Fruit fly (Drosophila melanogaster) whole organism, embryonic: ENCODE results near the gene CG43321.
A peak's percentile ranks its signal among the peaks of the same experiment; 100 is the strongest.

Experiments
- Ada2b ChIP-seq: fragments of 200-800 bp; sonication (Bioruptor generic); IDR thresholded peaks from 2 replicates; pipeline ENCODE4 v1.3.6; 2022; ENCODE audit warnings: missing biosample characterization, missing genetic modification characterization
- Antp ChIP-seq: fragments of 200-800 bp; sonication (Bioruptor generic); optimal IDR thresholded peaks from 3 replicates; lab custom pipeline; 2016; ENCODE audit warnings: missing biosample characterization, missing genetic modification characterization
- B-H2 ChIP-seq: fragments of 200-800 bp; sonication (Bioruptor generic); optimal IDR thresholded peaks from 2 replicates; lab custom pipeline; 2018; ENCODE audit warnings: missing biosample characterization, mild to moderate bottlenecking, missing genetic modification characterization
- CG11695 ChIP-seq: fragments of 200-800 bp; sonication (Bioruptor generic); IDR thresholded peaks from 3 replicates; pipeline ENCODE4 v1.3.6; 2022; ENCODE audit warnings: missing biosample characterization, missing genetic modification characterization
- CG12659 ChIP-seq: fragments of 200-800 bp; sonication (Bioruptor generic); optimal IDR thresholded peaks from 3 replicates; lab custom pipeline; 2017; ENCODE audit warnings: mild to moderate bottlenecking, missing biosample characterization, missing genetic modification reagents, missing genetic modification characterization
- CG12769 ChIP-seq: fragments of 200-800 bp; sonication (Bioruptor generic); optimal IDR thresholded peaks from 2 replicates; lab custom pipeline; 2019; ENCODE audit warnings: missing biosample characterization, mild to moderate bottlenecking, missing genetic modification characterization, moderate library complexity
- CG13624 ChIP-seq: fragments of 200-800 bp; sonication (Bioruptor generic); optimal IDR thresholded peaks from 2 replicates; lab custom pipeline; 2016; ENCODE audit warnings: missing biosample characterization, missing genetic modification characterization
- CG14965 ChIP-seq: fragments of 200-800 bp; sonication (Bioruptor generic); optimal IDR thresholded peaks from 2 replicates; lab custom pipeline; 2016; ENCODE audit warnings: missing biosample characterization, missing genetic modification characterization, borderline replicate concordance
- CG1602 ChIP-seq: fragments of 200-800 bp; sonication (Bioruptor generic); optimal IDR thresholded peaks from 3 replicates; lab custom pipeline; 2016; ENCODE audit warnings: missing biosample characterization, missing genetic modification characterization
- CG17361 ChIP-seq: fragments of 200-800 bp; sonication (Bioruptor generic); IDR thresholded peaks from 3 replicates; pipeline ENCODE4 v1.3.6; 2022; ENCODE audit warnings: missing biosample characterization, missing genetic modification characterization
- CG1792 ChIP-seq: fragments of 200-800 bp; sonication (Bioruptor generic); optimal IDR thresholded peaks from 2 replicates; lab custom pipeline; 2016; ENCODE audit warnings: missing biosample characterization, missing genetic modification characterization
- CG31388 ChIP-seq: fragments of 200-800 bp; sonication (Bioruptor generic); optimal IDR thresholded peaks from 2 replicates; lab custom pipeline; 2016; ENCODE audit warnings: missing biosample characterization, missing genetic modification characterization
- CG4854 ChIP-seq: fragments of 200-800 bp; sonication (Bioruptor generic); optimal IDR thresholded peaks from 2 replicates; lab custom pipeline; 2016; ENCODE audit warnings: missing biosample characterization, missing genetic modification characterization, inconsistent platforms
- CG5953 ChIP-seq: fragments of 200-800 bp; sonication (Bioruptor generic); IDR thresholded peaks from 2 replicates; pipeline ENCODE4 v1.3.6; 2022; ENCODE audit warnings: missing biosample characterization, missing genetic modification characterization
- CG8924 ChIP-seq: fragments of 200-800 bp; optimal IDR thresholded peaks from 3 replicates; lab custom pipeline; 2019; ENCODE audit warnings: missing biosample characterization, mild to moderate bottlenecking, missing genetic modification characterization, moderate library complexity
- Chrac-16 ChIP-seq: fragments of 200-800 bp; sonication (Bioruptor generic); optimal IDR thresholded peaks from 3 replicates; lab custom pipeline; 2016; ENCODE audit warnings: missing biosample characterization, missing genetic modification characterization
- CoRest ChIP-seq: fragments of 200-800 bp; sonication (Bioruptor generic); optimal IDR thresholded peaks from 3 replicates; lab custom pipeline; 2018; ENCODE audit warnings: missing biosample characterization, mild to moderate bottlenecking, missing genetic modification characterization, moderate library complexity
- D ChIP-seq, 2 experiments: fragments of 200-800 bp in 1 of 2; fragments of >200 bp in 1 of 2; sonication (Bioruptor generic) in 1 of 2; optimal IDR thresholded peaks; 2 replicates in 1 of 2; 3 replicates in 1 of 2; lab custom pipeline; 2017; ENCODE audit warnings: mild to moderate bottlenecking in 1 of 2, missing biosample characterization in 1 of 2, missing genetic modification characterization in 1 of 2, missing genetic modification reagents in 1 of 2
- Dad ChIP-seq: fragments of 200-800 bp; sonication (Bioruptor generic); optimal IDR thresholded peaks from 3 replicates; lab custom pipeline; 2016; ENCODE audit warnings: missing biosample characterization, missing genetic modification characterization
- Dek ChIP-seq: fragments of 200-800 bp; sonication (Bioruptor generic); optimal IDR thresholded peaks from 3 replicates; lab custom pipeline; 2019; ENCODE audit warnings: missing biosample characterization, mild to moderate bottlenecking, missing genetic modification characterization, moderate library complexity
- Doc2 ChIP-seq: fragments of 200-800 bp; sonication (Bioruptor generic); IDR thresholded peaks from 2 replicates; pipeline ENCODE4 v1.3.6; 2022; ENCODE audit warnings: missing biosample characterization, missing genetic modification characterization
- E2f1 ChIP-seq: fragments of 200-800 bp; sonication (Bioruptor generic); IDR thresholded peaks from 2 replicates; pipeline ENCODE4 v1.3.6; 2022; ENCODE audit warnings: missing biosample characterization, missing genetic modification characterization
- HLH3B ChIP-seq: fragments of 200-800 bp; sonication (Bioruptor generic); IDR thresholded peaks from 2 replicates; pipeline ENCODE4 v1.3.6; 2022; ENCODE audit warnings: missing biosample characterization, missing genetic modification characterization
- HLH4C ChIP-seq: fragments of 200-800 bp; sonication (Bioruptor generic); IDR thresholded peaks from 3 replicates; pipeline ENCODE4 v1.3.6; 2022; ENCODE audit warnings: missing biosample characterization, missing genetic modification characterization; ENCODE audit not compliant: partially characterized antibody
- NFAT ChIP-seq: fragments of 200-800 bp; sonication (Bioruptor generic); IDR thresholded peaks from 2 replicates; pipeline ENCODE4 v1.3.6; 2022; ENCODE audit warnings: missing biosample characterization, missing genetic modification characterization
- Nf-YA ChIP-seq: fragments of 200-800 bp; sonication (Bioruptor generic); IDR thresholded peaks from 2 replicates; pipeline ENCODE4 v1.3.6; 2022; ENCODE audit warnings: missing biosample characterization, missing genetic modification characterization
- Six4 ChIP-seq: fragments of 200-800 bp; sonication (Bioruptor generic); optimal IDR thresholded peaks from 2 replicates; lab custom pipeline; 2016; ENCODE audit warnings: missing biosample characterization, missing genetic modification characterization
- Trl ChIP-seq, 3 experiments: fragments of >200 bp in 2 of 3; fragments of 200-800 bp in 1 of 3; sonication (Bioruptor generic) in 1 of 3; optimal IDR thresholded peaks; 2 replicates in 1 of 3; 3 replicates in 2 of 3; lab custom pipeline; 2016 to 2017; ENCODE audit warnings: missing biosample characterization in 1 of 3, missing genetic modification characterization in 1 of 3
- Xbp1 ChIP-seq: fragments of 200-800 bp; sonication (Bioruptor generic); optimal IDR thresholded peaks from 3 replicates; lab custom pipeline; 2016; ENCODE audit warnings: missing biosample characterization, mild to moderate bottlenecking, missing genetic modification characterization
- abd-A ChIP-seq: fragments of 200-800 bp; sonication (Bioruptor generic); optimal IDR thresholded peaks from 3 replicates; lab custom pipeline; 2019; ENCODE audit warnings: missing biosample characterization, mild to moderate bottlenecking, missing genetic modification characterization, moderate library complexity
- caup ChIP-seq: fragments of 200-800 bp; sonication (Bioruptor generic); optimal IDR thresholded peaks from 3 replicates; lab custom pipeline; 2017; ENCODE audit warnings: missing biosample characterization, mild to moderate bottlenecking, missing genetic modification characterization, moderate library complexity; ENCODE audit not compliant: severe bottlenecking
- chif ChIP-seq, 2 experiments: fragments of 200-800 bp; sonication (Bioruptor generic); optimal IDR thresholded peaks; 3 replicates each; lab custom pipeline; 2016; ENCODE audit warnings: missing biosample characterization in 2 of 2, missing genetic modification characterization in 2 of 2
- chm ChIP-seq: fragments of 200-800 bp; sonication (Bioruptor generic); IDR thresholded peaks from 2 replicates; pipeline ENCODE4 v1.3.6; 2022; ENCODE audit warnings: missing biosample characterization, missing genetic modification characterization
- crc ChIP-seq: fragments of 200-800 bp; sonication (Bioruptor generic); optimal IDR thresholded peaks from 2 replicates; lab custom pipeline; 2016; ENCODE audit warnings: missing biosample characterization, missing genetic modification characterization
- esg ChIP-seq: fragments of 200-800 bp; sonication (Bioruptor generic); conservative IDR thresholded peaks from 2 replicates; pipeline ENCODE4 v1.3.6; 2022; ENCODE audit warnings: missing biosample characterization, missing genetic modification characterization
- hb ChIP-seq: fragments of 200-800 bp; sonication (Bioruptor generic); IDR thresholded peaks from 3 replicates; pipeline ENCODE4 v1.3.6; 2022; ENCODE audit warnings: missing biosample characterization, missing genetic modification characterization; ENCODE audit not compliant: partially characterized antibody
- lbe ChIP-seq: fragments of 200-800 bp; sonication (Bioruptor generic); optimal IDR thresholded peaks from 2 replicates; lab custom pipeline; 2016; ENCODE audit warnings: missing biosample characterization, mild to moderate bottlenecking, missing genetic modification characterization
- lola ChIP-seq, 3 experiments: fragments of >200 bp in 2 of 3; fragments of 200-800 bp in 1 of 3; sonication (Bioruptor generic) in 1 of 3; optimal IDR thresholded peaks; 2 replicates each; lab custom pipeline; 2017 to 2019; ENCODE audit warnings: missing biosample characterization in 3 of 3, missing genetic modification characterization in 3 of 3, mild to moderate bottlenecking in 1 of 3, moderate library complexity in 1 of 3
- luna ChIP-seq: fragments of 200-800 bp; sonication (Bioruptor generic); optimal IDR thresholded peaks from 2 replicates; lab custom pipeline; 2016; ENCODE audit warnings: missing biosample characterization, missing genetic modification characterization
- maf-S ChIP-seq: fragments of 200-800 bp; sonication (Bioruptor generic); optimal IDR thresholded peaks from 2 replicates; lab custom pipeline; 2016; ENCODE audit warnings: missing biosample characterization, missing genetic modification characterization
- nerfin-1 ChIP-seq: fragments of 200-800 bp; sonication (Bioruptor generic); optimal IDR thresholded peaks from 3 replicates; lab custom pipeline; 2019; ENCODE audit warnings: missing biosample characterization, mild to moderate bottlenecking, missing genetic modification characterization, moderate library complexity
- nmo ChIP-seq: fragments of 200-800 bp; sonication (Bioruptor generic); optimal IDR thresholded peaks from 2 replicates; lab custom pipeline; 2018; ENCODE audit warnings: missing biosample characterization, mild to moderate bottlenecking, missing genetic modification characterization, moderate library complexity
- pum ChIP-seq: fragments of 200-800 bp; sonication (Bioruptor generic); optimal IDR thresholded peaks from 2 replicates; lab custom pipeline; 2016; ENCODE audit warnings: missing biosample characterization, missing genetic modification characterization
- sisA ChIP-seq: fragments of 200-800 bp; sonication (Bioruptor generic); IDR thresholded peaks from 2 replicates; pipeline ENCODE4 v1.3.6; 2022; ENCODE audit warnings: missing biosample characterization, missing genetic modification characterization
- trh ChIP-seq: fragments of 200-800 bp; sonication (Bioruptor generic); optimal IDR thresholded peaks from 2 replicates; lab custom pipeline; 2016; ENCODE audit warnings: missing biosample characterization, missing genetic modification characterization
- tx ChIP-seq: fragments of 200-800 bp; sonication (Bioruptor generic); optimal IDR thresholded peaks from 2 replicates; lab custom pipeline; 2016; ENCODE audit warnings: missing biosample characterization, missing genetic modification characterization
- unc-4 ChIP-seq: fragments of 200-800 bp; sonication (Bioruptor generic); IDR thresholded peaks from 2 replicates; pipeline ENCODE4 v1.3.6; 2022; ENCODE audit warnings: missing biosample characterization, missing genetic modification characterization; ENCODE audit not compliant: partially characterized antibody
- vfl ChIP-seq: fragments of 200-800 bp; sonication (Bioruptor generic); optimal IDR thresholded peaks from 2 replicates; lab custom pipeline; 2016; ENCODE audit warnings: missing biosample characterization, missing genetic modification characterization
- yki ChIP-seq: fragments of >200 bp; optimal IDR thresholded peaks from 3 replicates; lab custom pipeline; 2018

The CG43321 gene

dm6 chr2L:7033100-7033675, 21.1 kb downstream of the CG43321 start (continued):
- TF ChIP-seq D (optimal IDR thresholded peaks at IDR 0.05; lab: Kevin White, UChicago), result no peak
- no peak for TF ChIP-seq D (GFP tag; optimal IDR thresholded peaks at IDR 0.05; lab: Kevin White, UChicago)
- peak; percentile 60; the same call in 1 of the 2 replicates for TF ChIP-seq E2f1 (GFP tag; lab: Robert Waterston, UW)
- no peak for TF ChIP-seq Chrac-16 (GFP tag; lab: Kevin White, UChicago)
- TF ChIP-seq B-H2 (GFP tag; lab: Kevin White, UChicago), result peak; percentile 43
- no peak for TF ChIP-seq esg
- TF ChIP-seq trh (GFP tag; lab: Kevin White, UChicago), result no peak
- peak; percentile 60 for TF ChIP-seq CG13624
- peak; percentile 31 for TF ChIP-seq crc (GFP tag; lab: Kevin White, UChicago)
- TF ChIP-seq lbe (GFP tag; lab: Kevin White, UChicago), result peak; percentile 47
- TF ChIP-seq Doc2 (GFP tag; lab: Robert Waterston, UW), result no peak
- TF ChIP-seq NFAT (GFP tag; lab: Robert Waterston, UW), result peak; percentile 28; the same call in 1 of the 2 replicates
- TF ChIP-seq CG4854, result no peak
- TF ChIP-seq chif (GFP tag; optimal IDR thresholded peaks at IDR 0.05; lab: Kevin White, UChicago), result peak in 1 of 2 experiments; percentile 9
- TF ChIP-seq CG1602 (GFP tag; lab: Kevin White, UChicago), result no peak
- TF ChIP-seq Antp, result peak; percentile 50
- no peak for TF ChIP-seq nerfin-1 (tag; lab: Kevin White, UChicago)
- TF ChIP-seq Xbp1, result peak; percentile 55
- TF ChIP-seq vfl (GFP tag; lab: Kevin White, UChicago), result no peak
- TF ChIP-seq CoRest (tag; lab: Kevin White, UChicago), result no peak
- TF ChIP-seq CG1792 (GFP tag; lab: Kevin White, UChicago), result peak; percentile 27
- TF ChIP-seq unc-4, result no peak
- peak; percentile 17 for TF ChIP-seq caup (GFP tag; lab: Kevin White, UChicago)
- no peak for TF ChIP-seq yki (lab: Kevin White, UChicago)
- no peak for TF ChIP-seq CG8924
- TF ChIP-seq hb (GFP tag; lab: Robert Waterston, UW), result no peak
- TF ChIP-seq CG11695 (GFP tag; lab: Robert Waterston, UW), result 0 out of 3 replicates have a peak, but pooled peaks have one; percentile 8
- TF ChIP-seq lola (GFP tag; optimal IDR thresholded peaks at IDR 0.05; lab: Kevin White, UChicago), result no peak
- peak; percentile 5 for TF ChIP-seq CG31388 (GFP tag; lab: Kevin White, UChicago)
- no peak for TF ChIP-seq CG5953 (GFP tag; lab: Robert Waterston, UW)
- TF ChIP-seq luna (GFP tag; lab: Kevin White, UChicago), result peak; percentile 23
- TF ChIP-seq HLH4C, result no peak
- TF ChIP-seq abd-A (tag; lab: Kevin White, UChicago), result no peak
- TF ChIP-seq sisA (GFP tag; lab: Robert Waterston, UW), result peak; percentile 32; the same call in 1 of the 2 replicates
- TF ChIP-seq pum (GFP tag; lab: Kevin White, UChicago), result peak; percentile 14
- no peak for TF ChIP-seq Trl (optimal IDR thresholded peaks at IDR 0.05; lab: Kevin White, UChicago)
- TF ChIP-seq Trl (GFP tag; optimal IDR thresholded peaks at IDR 0.05; lab: Kevin White, UChicago), result no peak
- no peak for TF ChIP-seq Six4 (GFP tag; lab: Kevin White, UChicago)
- TF ChIP-seq chm (GFP tag; lab: Robert Waterston, UW), result no peak; the same call in 1 of the 2 replicates
- no peak for TF ChIP-seq CG17361
- TF ChIP-seq nmo (GFP tag; lab: Kevin White, UChicago), result no peak
- 0 out of 2 replicates have a peak, but pooled peaks have one; percentile 21 for TF ChIP-seq HLH3B
- TF ChIP-seq Ada2b, result peak; percentile 55
- TF ChIP-seq Nf-YA, result no peak
- peak; percentile 18 for TF ChIP-seq Dek (tag; lab: Kevin White, UChicago)
- TF ChIP-seq CG12769 (tag; lab: Kevin White, UChicago), result peak; percentile 46
- peak; percentile 18 for TF ChIP-seq CG12659 (GFP tag; lab: Kevin White, UChicago)
- no peak for TF ChIP-seq CG14965 (GFP tag; lab: Kevin White, UChicago)
- peak; percentile 5 for TF ChIP-seq Dad (GFP tag; lab: Kevin White, UChicago)
- TF ChIP-seq tx (GFP tag; lab: Kevin White, UChicago), result peak; percentile 55
- peak; percentile 14 for TF ChIP-seq maf-S (GFP tag; lab: Kevin White, UChicago)
